Worm (Caenorhabditis elegans) whole organism, L4 larva: ENCODE data around the gene nhr-3.

Experiments used
- ceh-82 ChIP-seq: sonication (generic microtip); optimal IDR thresholded peaks from 2 replicates; lab custom pipeline; 2017; ENCODE audit warnings: missing biosample characterization, missing genetic modification characterization
- daf-19 ChIP-seq: fragments of 200-800 bp; sonication (Bioruptor generic); conservative IDR thresholded peaks from 2 replicates; pipeline ENCODE4 v1.3.6; 2022; ENCODE audit warnings: missing genetic modification characterization, missing compliant biosample characterization
- lin-39 ChIP-seq: fragments of 150-350 bp; optimal IDR thresholded peaks from 2 replicates; lab custom pipeline; 2014; ENCODE audit warnings: missing biosample characterization, missing genetic modification reagents, missing genetic modification characterization
- nhr-6 ChIP-seq: fragments of 150-350 bp; optimal IDR thresholded peaks from 2 replicates; lab custom pipeline; 2014; ENCODE audit warnings: missing biosample characterization, missing genetic modification characterization
- saeg-2 ChIP-seq: fragments of 200-800 bp; sonication (Bioruptor generic); IDR thresholded peaks from 2 replicates; pipeline ENCODE4 v1.3.6; 2022; ENCODE audit warnings: missing genetic modification reagents, missing genetic modification characterization, missing compliant biosample characterization

DNA sequence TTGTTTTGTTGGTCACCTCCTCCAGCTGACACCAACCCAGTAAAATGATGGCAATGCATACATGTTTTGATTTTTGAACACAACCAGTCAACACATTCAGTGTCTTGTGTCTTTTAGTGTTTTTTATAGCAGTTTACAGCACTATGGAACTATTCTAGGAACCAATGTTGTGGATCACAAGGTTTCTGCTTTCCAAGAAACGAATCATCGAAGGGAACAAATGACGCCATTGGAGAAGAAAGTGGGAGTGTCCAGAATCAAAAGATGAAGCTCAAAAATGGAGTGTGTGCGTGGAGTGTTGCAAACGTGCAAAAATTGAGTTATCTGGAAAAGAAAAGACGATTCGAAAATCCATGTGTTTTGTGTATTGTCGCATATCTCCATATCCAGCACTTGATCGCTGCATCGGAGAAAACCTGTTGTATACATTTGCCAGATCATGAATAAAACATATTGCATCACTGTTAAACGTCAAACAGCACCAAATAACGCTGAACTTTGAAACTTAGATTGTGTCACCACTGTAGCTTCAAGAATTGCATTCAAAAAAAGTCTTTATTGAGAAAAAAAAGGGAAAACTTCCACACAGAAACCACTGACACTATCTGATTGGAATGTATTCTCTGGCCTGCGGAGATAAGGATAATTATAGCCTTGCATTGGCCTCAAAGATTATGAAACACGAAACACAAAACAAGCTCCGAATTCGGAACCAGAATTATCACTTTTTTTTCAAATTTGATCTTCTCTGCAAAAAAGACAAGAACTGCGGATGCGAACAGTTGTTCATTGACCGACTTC is 4.2 kb downstream of the nhr-3 start:
- TF ChIP-seq lin-39 (tag; lab: Kevin White, UChicago) (no peak), daf-19 (GFP tag; lab: Robert Waterston, UW) (no peak), nhr-6 (tag; lab: Kevin White, UChicago) (peak; percentile 7), saeg-2 (GFP tag; lab: Robert Waterston, UW) (0 out of 2 replicates have a peak, but pooled peaks have one; percentile 31), ceh-82 (tag; lab: Kevin White, UChicago) (no peak)
